Fruit fly (Drosophila melanogaster): ENCODE measurements around the gene Zdhhc8.

DNA sequence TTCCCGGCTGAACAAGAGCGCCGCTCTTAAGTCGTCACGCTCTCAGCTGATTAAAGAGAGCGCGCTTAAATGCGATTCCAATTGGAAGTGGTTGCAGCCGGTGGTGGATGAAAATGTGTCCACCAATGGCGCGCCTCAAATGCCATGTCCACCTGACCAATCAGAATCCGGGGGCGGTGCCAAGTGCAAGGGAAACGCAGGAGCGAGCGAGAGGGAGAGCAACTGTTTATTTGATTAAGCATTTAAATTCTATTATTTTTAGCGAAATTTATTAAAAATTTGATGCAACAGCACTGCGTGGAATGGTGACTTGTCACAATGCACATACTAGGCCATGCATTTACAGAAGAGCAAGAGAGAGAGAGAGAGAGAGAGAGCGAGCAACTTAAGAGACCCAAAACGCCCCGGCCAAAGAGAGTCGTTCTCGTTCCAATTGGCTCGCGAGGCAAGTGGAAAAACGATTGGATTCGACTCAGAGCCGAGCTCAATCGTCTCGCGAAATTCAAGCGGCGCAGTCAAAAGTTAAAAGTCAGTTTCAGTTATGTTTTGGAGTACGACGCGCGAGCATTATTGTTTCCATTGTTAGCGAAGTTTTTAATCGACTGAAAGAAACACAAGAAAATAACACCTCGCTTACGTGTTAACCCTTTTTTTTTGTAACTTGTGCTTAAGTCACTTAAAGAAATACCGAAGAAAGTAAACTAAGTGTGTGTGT is 71.8 kb downstream of the Zdhhc8 start, which contains the start of gene lz:
- TF ChIP-seq net (GFP tag; optimal IDR thresholded peaks at IDR 0.05), result no peak
- no peak for TF ChIP-seq CG9139 (GFP tag; optimal IDR thresholded peaks at IDR 0.05)

Measured in whole organism, prepupa.